Worm (Caenorhabditis elegans): ENCODE measurements around the gene F38B2.3.
A peak's percentile ranks its signal among the peaks of the same experiment; 100 is the strongest.

F38B2.3 gene

DNA sequence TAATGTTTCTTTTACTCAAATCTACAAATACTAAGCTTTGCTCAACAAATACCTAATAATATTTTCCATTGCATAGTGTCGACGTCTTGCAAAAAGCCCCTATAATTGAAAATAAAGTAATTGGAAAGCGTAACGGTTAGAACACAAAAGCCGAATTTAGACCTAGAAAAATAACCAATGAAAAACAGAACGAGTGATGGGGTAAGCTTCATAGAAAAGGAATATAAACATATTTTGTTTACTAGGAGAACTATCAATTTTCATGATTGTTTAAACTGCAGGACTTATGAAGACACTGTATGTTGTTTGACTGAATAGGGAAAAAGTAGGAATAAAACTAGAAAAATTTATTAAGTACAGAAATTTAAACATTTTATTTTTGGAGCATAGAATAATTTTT lies at the start of gene F38B2.3:
TSS of gene F38B2.3 (minus strand) at position 101 of the 400 bp plus-strand sequence.
- TF ChIP-seq ama-1 (optimal IDR thresholded peaks at IDR 0.05) = no peak
- TF ChIP-seq ZK546.5 (tag; optimal IDR thresholded peaks at IDR 0.05) = no peak
- no peak for TF ChIP-seq fos-1 (tag; optimal IDR thresholded peaks at IDR 0.05)
- no peak for TF ChIP-seq lsy-2 (tag; optimal IDR thresholded peaks at IDR 0.05)
- no peak for TF ChIP-seq nhr-129 (tag; optimal IDR thresholded peaks at IDR 0.05)
- no peak for TF ChIP-seq ztf-1 (GFP tag; conservative IDR thresholded peaks at IDR 0.05)
- no peak for TF ChIP-seq mdl-1 (tag; optimal IDR thresholded peaks at IDR 0.05)
- no peak for TF ChIP-seq aly-2 (tag; optimal IDR thresholded peaks at IDR 0.05)

DNA sequence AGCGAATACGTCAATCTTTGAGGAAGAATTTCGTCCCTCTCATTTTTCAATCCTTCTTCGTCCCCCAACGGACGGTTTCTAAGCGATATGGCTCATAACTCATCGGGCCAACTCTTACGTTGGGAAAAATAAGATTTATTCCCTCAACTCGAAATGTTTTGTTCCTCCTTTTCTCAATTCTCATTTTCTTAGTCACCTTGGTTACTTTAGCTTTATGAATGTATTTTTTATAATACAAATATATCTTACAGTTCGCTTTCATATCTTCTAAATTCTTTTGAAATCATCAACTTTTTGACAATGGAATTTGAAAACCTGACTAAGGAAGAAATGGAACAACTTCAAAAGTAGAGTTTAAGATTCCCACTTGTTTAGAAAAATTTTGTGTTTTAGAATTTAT lies 43.3 kb upstream of the F38B2.3 start, which contains the start of gene npr-9:
TSS of gene npr-9 (plus strand) at position 301 of the 400 bp plus-strand sequence.
- no peak for TF ChIP-seq unc-55 (GFP tag; optimal IDR thresholded peaks at IDR 0.05)
- no peak for TF ChIP-seq dmd-4 (tag; optimal IDR thresholded peaks at IDR 0.05)
- no peak for TF ChIP-seq egl-27 (tag; optimal IDR thresholded peaks at IDR 0.05)
- no peak for TF ChIP-seq blmp-1 (tag; optimal IDR thresholded peaks at IDR 0.05; ENCODE audit: insufficient read depth)
- no peak for TF ChIP-seq nhr-10 (tag; optimal IDR thresholded peaks at IDR 0.05)
- no peak for TF ChIP-seq nhr-237 (tag; optimal IDR thresholded peaks at IDR 0.05)
- no peak for TF ChIP-seq lin-39 (tag; optimal IDR thresholded peaks at IDR 0.05)
- TF ChIP-seq unc-62 (GFP tag; optimal IDR thresholded peaks at IDR 0.05) = no peak
- TF ChIP-seq mbf-1 (tag; optimal IDR thresholded peaks at IDR 0.05) = no peak
- TF ChIP-seq peb-1 (tag; optimal IDR thresholded peaks at IDR 0.05) = no peak
- no peak for TF ChIP-seq lin-13 (GFP tag; optimal IDR thresholded peaks at IDR 0.05)
- TF ChIP-seq ceh-16 (tag; optimal IDR thresholded peaks at IDR 0.05) = no peak
- no peak for TF ChIP-seq ZK546.5 (tag; optimal IDR thresholded peaks at IDR 0.05)
- TF ChIP-seq alr-1 (tag; optimal IDR thresholded peaks at IDR 0.05) = no peak

DNA sequence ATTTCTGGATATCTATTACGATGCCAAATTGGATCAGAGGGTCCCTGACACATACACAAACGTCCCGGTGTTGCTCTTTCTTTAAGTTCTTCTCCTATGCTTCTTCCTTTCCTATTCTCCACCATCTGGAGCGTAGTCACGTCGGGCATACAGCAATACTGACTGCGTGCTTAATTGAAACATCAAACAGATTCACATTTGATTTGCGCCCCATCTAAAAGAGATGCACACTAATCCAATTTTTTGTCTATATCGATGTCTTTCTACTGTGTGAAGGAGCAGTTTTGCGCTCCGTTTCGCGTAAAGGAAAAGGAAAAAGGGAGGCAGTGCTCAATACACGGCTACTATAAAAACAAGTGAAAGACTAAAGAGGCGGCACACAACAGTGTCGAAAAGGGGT lies 42.6 kb upstream of the F38B2.3 start:
- no peak for TF ChIP-seq crh-2 (tag; optimal IDR thresholded peaks at IDR 0.05)
- no peak for TF ChIP-seq unc-39 (tag; optimal IDR thresholded peaks at IDR 0.05)
- no peak for TF ChIP-seq snpc-4 (tag; optimal IDR thresholded peaks at IDR 0.05)
- no peak for TF ChIP-seq peb-1 (tag; optimal IDR thresholded peaks at IDR 0.05)
- TF ChIP-seq mbf-1 (tag; optimal IDR thresholded peaks at IDR 0.05) = no peak
- no peak for TF ChIP-seq nhr-77 (tag; optimal IDR thresholded peaks at IDR 0.05)
- no peak for TF ChIP-seq nhr-12 (tag; optimal IDR thresholded peaks at IDR 0.05)

DNA sequence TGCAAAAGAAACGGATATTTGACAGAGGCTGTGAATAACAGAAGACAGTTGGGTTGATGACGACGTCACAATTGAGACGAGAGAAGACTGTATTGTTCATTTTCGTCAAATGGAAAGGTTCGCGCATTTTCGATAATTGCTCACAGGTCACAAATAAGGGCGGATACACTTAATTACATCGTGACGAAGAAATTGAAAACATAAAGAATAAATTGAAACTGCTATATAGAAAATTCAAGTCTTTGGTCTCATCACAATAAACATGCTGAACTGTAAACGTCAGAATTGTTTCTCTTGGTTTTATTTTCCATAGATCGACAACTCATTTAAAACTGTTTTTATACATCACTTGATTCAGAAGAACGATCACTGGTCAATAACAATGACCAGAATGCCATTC lies 40.7 kb upstream of the F38B2.3 start, which contains the start of gene ZK455.5:
TSS of gene ZK455.5 (minus strand) at position 101 of the 400 bp plus-strand sequence.
- TF ChIP-seq nhr-12 (tag; optimal IDR thresholded peaks at IDR 0.05) (no peak), nhr-6 (tag; optimal IDR thresholded peaks at IDR 0.05) (no peak), mab-5 (tag; optimal IDR thresholded peaks at IDR 0.05) (no peak), nhr-77 (tag; optimal IDR thresholded peaks at IDR 0.05) (no peak), nhr-10 (tag; optimal IDR thresholded peaks at IDR 0.05) (no peak), R02D3.7 (tag; optimal IDR thresholded peaks at IDR 0.05) (no peak), dmd-4 (tag; optimal IDR thresholded peaks at IDR 0.05) (no peak), sem-4 (tag; optimal IDR thresholded peaks at IDR 0.05) (no peak), skn-1 (tag; optimal IDR thresholded peaks at IDR 0.05) (no peak), ztf-11 (tag; optimal IDR thresholded peaks at IDR 0.05) (no peak), blmp-1 (tag; optimal IDR thresholded peaks at IDR 0.05; ENCODE audit: insufficient read depth) (no peak), fos-1 (tag; optimal IDR thresholded peaks at IDR 0.05) (no peak), lin-11 (tag; optimal IDR thresholded peaks at IDR 0.05) (no peak), zag-1 (tag; optimal IDR thresholded peaks at IDR 0.05) (no peak), alr-1 (tag; optimal IDR thresholded peaks at IDR 0.05) (no peak), nhr-11 (tag; optimal IDR thresholded peaks at IDR 0.05) (no peak), nhr-237 (tag; optimal IDR thresholded peaks at IDR 0.05) (no peak), mdl-1 (tag; optimal IDR thresholded peaks at IDR 0.05) (no peak), sma-9 (GFP tag; optimal IDR thresholded peaks at IDR 0.05) (no peak), sma-9 (tag; optimal IDR thresholded peaks at IDR 0.05) (no peak)

DNA sequence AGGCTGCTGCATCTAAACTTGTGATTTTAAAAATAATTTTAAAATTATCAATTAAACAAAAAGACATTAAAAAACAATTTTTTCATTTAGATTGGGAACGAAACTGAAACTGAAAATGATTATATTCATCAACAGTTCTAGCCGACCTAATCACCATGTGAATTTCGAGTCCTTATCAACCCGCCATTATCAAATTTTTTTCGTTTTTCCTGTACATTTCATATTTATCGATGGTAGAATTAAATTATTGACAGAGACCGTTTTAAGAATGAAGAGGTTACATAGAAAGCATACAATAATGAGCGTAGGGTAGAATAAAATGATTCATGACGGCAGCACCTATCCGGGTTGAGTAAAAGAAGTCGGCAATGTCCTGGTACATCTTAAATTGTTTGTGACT lies 38.1 kb upstream of the F38B2.3 start, which contains the start of gene asm-2:
TSS of gene asm-2 (minus strand) at position 12 of the 400 bp plus-strand sequence.
- TF ChIP-seq nhr-25 (tag; optimal IDR thresholded peaks at IDR 0.05) = no peak
- TF ChIP-seq lin-13 (GFP tag; optimal IDR thresholded peaks at IDR 0.05) = no peak
- TF ChIP-seq gmeb-1 (tag; optimal IDR thresholded peaks at IDR 0.05) = no peak
- TF ChIP-seq mbf-1 (tag; optimal IDR thresholded peaks at IDR 0.05) = no peak
- no peak for TF ChIP-seq Y55F3AM.14 (GFP tag; optimal IDR thresholded peaks at IDR 0.05)
- no peak for TF ChIP-seq ztf-11 (tag; optimal IDR thresholded peaks at IDR 0.05)
- TF ChIP-seq R02D3.7 (tag; optimal IDR thresholded peaks at IDR 0.05) = no peak
- no peak for TF ChIP-seq sem-4 (tag; optimal IDR thresholded peaks at IDR 0.05)
- peak; percentile 81 for TF ChIP-seq fos-1 (tag; optimal IDR thresholded peaks at IDR 0.05)
- peak; percentile 38 for TF ChIP-seq sma-9 (GFP tag; optimal IDR thresholded peaks at IDR 0.05)
- no peak for TF ChIP-seq sma-9 (tag; optimal IDR thresholded peaks at IDR 0.05)
- no peak for TF ChIP-seq nhr-12 (tag; optimal IDR thresholded peaks at IDR 0.05)
